Comparison of ENCODE assay signal across 1 fruit fly cellular context in genomic region chr3R:25885136-25885535, dm6.
A peak's percentile ranks its signal among the peaks of the same experiment; 100 is the strongest.
TF ChIP-seq lines count a peak whose summit lies in the region.

No protein-coding gene starts in this region.

TF ChIP-seq in whole organism, embryonic, 481 proteins besides CTCF, POLR2A, EP300 and RAD21 (continued from another document):
- no peak for TF ChIP-seq CG6765 (GFP tag; optimal IDR thresholded peaks at IDR 0.05; lab: Kevin White, UChicago)
- peak; percentile 28 for TF ChIP-seq kah (GFP tag; optimal IDR thresholded peaks at IDR 0.05; lab: Kevin White, UChicago)
- TF ChIP-seq pros (GFP tag; optimal IDR thresholded peaks at IDR 0.05; lab: Kevin White, UChicago), result peak; percentile 90
- peak; percentile 53 for TF ChIP-seq CG11723 (GFP tag; optimal IDR thresholded peaks at IDR 0.05; lab: Kevin White, UChicago)
- no peak for TF ChIP-seq Meics (GFP tag; optimal IDR thresholded peaks at IDR 0.05; lab: Kevin White, UChicago)
- peak; percentile 35 for TF ChIP-seq Side (GFP tag; optimal IDR thresholded peaks at IDR 0.05; lab: Kevin White, UChicago)
- TF ChIP-seq wek (GFP tag; optimal IDR thresholded peaks at IDR 0.05; lab: Kevin White, UChicago), result peak; percentile 74
- TF ChIP-seq maf-S (GFP tag; optimal IDR thresholded peaks at IDR 0.05; lab: Kevin White, UChicago), result no peak
- TF ChIP-seq CG12236 (GFP tag; optimal IDR thresholded peaks at IDR 0.05; lab: Kevin White, UChicago), result peak; percentile 38
- TF ChIP-seq CG12219 (GFP tag; optimal IDR thresholded peaks at IDR 0.05; lab: Kevin White, UChicago), result peak; percentile 57
- peak; percentile 72 for TF ChIP-seq CG7745 (tag; optimal IDR thresholded peaks at IDR 0.05; lab: Kevin White, UChicago)
- TF ChIP-seq CG17829 (tag; optimal IDR thresholded peaks at IDR 0.05; lab: Kevin White, UChicago), result peak; percentile 9
- TF ChIP-seq CG9727 (GFP tag; optimal IDR thresholded peaks at IDR 0.05; lab: Kevin White, UChicago), result peak; percentile 13
- peak; percentile 38; the same call in 1 of the 2 replicates for TF ChIP-seq HLH3B (GFP tag; IDR thresholded peaks at IDR 0.05; lab: Robert Waterston, UW)
- 0 out of 2 replicates have a peak, but pooled peaks have one; percentile 40 for TF ChIP-seq CG5953 (GFP tag; IDR thresholded peaks at IDR 0.05; lab: Robert Waterston, UW)
- TF ChIP-seq PHDP (tag; optimal IDR thresholded peaks at IDR 0.05; lab: Kevin White, UChicago), result peak; percentile 21
- no peak for TF ChIP-seq sc (optimal IDR thresholded peaks at IDR 0.05; lab: Kevin White, UChicago)
- TF ChIP-seq sc (GFP tag; optimal IDR thresholded peaks at IDR 0.05; lab: Kevin White, UChicago), result peak; percentile 68
- TF ChIP-seq CG10431 (GFP tag; optimal IDR thresholded peaks at IDR 0.05; lab: Kevin White, UChicago), result peak; percentile 80
- TF ChIP-seq NK7.1 (GFP tag; optimal IDR thresholded peaks at IDR 0.05; lab: Kevin White, UChicago), result peak; percentile 29
- TF ChIP-seq ci (GFP tag; IDR thresholded peaks at IDR 0.05; lab: Robert Waterston, UW), result peak; percentile 70; the same call in 2 of the 3 replicates
- peak; percentile 56; the same call in 1 of the 2 replicates for TF ChIP-seq Awh (GFP tag; IDR thresholded peaks at IDR 0.05; lab: Robert Waterston, UW)
- TF ChIP-seq Lim3 (GFP tag; IDR thresholded peaks at IDR 0.05; lab: Robert Waterston, UW), result no peak
- no peak for TF ChIP-seq dati (GFP tag; IDR thresholded peaks at IDR 0.05; lab: Robert Waterston, UW)
- TF ChIP-seq Xrp1 (GFP tag; IDR thresholded peaks at IDR 0.05; lab: Robert Waterston, UW), result peak; percentile 68
- peak; percentile 64 for TF ChIP-seq HLHmδ (GFP tag; optimal IDR thresholded peaks at IDR 0.05; lab: Kevin White, UChicago)
- TF ChIP-seq CG11504 (tag; optimal IDR thresholded peaks at IDR 0.05; lab: Kevin White, UChicago), result no peak
- TF ChIP-seq org-1 (GFP tag; optimal IDR thresholded peaks at IDR 0.05; lab: Kevin White, UChicago), result peak; percentile 30
- 0 out of 2 replicates have a peak, but pooled peaks have one; percentile 7 for TF ChIP-seq sim (GFP tag; IDR thresholded peaks at IDR 0.05; lab: Robert Waterston, UW)
- TF ChIP-seq CG6272 (GFP tag; IDR thresholded peaks at IDR 0.05; lab: Robert Waterston, UW), result no peak
- TF ChIP-seq CG8359 (GFP tag; optimal IDR thresholded peaks at IDR 0.05; lab: Kevin White, UChicago; ENCODE audit: borderline replicate concordance), result peak; percentile 19
- TF ChIP-seq ro (GFP tag; IDR thresholded peaks at IDR 0.05; lab: Robert Waterston, UW), result no peak
- no peak for TF ChIP-seq cato (GFP tag; optimal IDR thresholded peaks at IDR 0.05; lab: Kevin White, UChicago; ENCODE audit: borderline replicate concordance)
- TF ChIP-seq lola (GFP tag; optimal IDR thresholded peaks at IDR 0.05; lab: Kevin White, UChicago), result peak in 1 of 3 experiments; percentile 35
- no peak for TF ChIP-seq Antp (GFP tag; optimal IDR thresholded peaks at IDR 0.05; lab: Kevin White, UChicago)
- peak; percentile 86 for TF ChIP-seq grn (GFP tag; optimal IDR thresholded peaks at IDR 0.05; lab: Kevin White, UChicago)
- peak; percentile 6 for TF ChIP-seq CG3163 (GFP tag; optimal IDR thresholded peaks at IDR 0.05; lab: Kevin White, UChicago)
- no peak for TF ChIP-seq mirr (GFP tag; optimal IDR thresholded peaks at IDR 0.05; lab: Kevin White, UChicago)
- no peak for TF ChIP-seq E2f1 (GFP tag; IDR thresholded peaks at IDR 0.05; lab: Robert Waterston, UW)
- no peak for TF ChIP-seq CG7357 (GFP tag; IDR thresholded peaks at IDR 0.05; lab: Robert Waterston, UW)
- TF ChIP-seq Doc3 (GFP tag; IDR thresholded peaks at IDR 0.05; lab: Robert Waterston, UW; ENCODE audit: partially characterized antibody), result no peak
- TF ChIP-seq grau (tag; optimal IDR thresholded peaks at IDR 0.05; lab: Kevin White, UChicago), result no peak
- TF ChIP-seq kni (GFP tag; optimal IDR thresholded peaks at IDR 0.05; lab: Kevin White, UChicago), result peak; percentile 90
- no peak for TF ChIP-seq CG11085 (GFP tag; IDR thresholded peaks at IDR 0.05; lab: Robert Waterston, UW)
- peak; percentile 75 for TF ChIP-seq CG3407 (GFP tag; optimal IDR thresholded peaks at IDR 0.05; lab: Kevin White, UChicago)
- no peak for TF ChIP-seq CHES-1-like (GFP tag; optimal IDR thresholded peaks at IDR 0.05; lab: Kevin White, UChicago)
- TF ChIP-seq CG18764 (GFP tag; optimal IDR thresholded peaks at IDR 0.05; lab: Kevin White, UChicago), result no peak
- peak; percentile 6 for TF ChIP-seq Sry-δ (GFP tag; optimal IDR thresholded peaks at IDR 0.05; lab: Kevin White, UChicago)
- peak; percentile 18 for TF ChIP-seq YL-1 (GFP tag; optimal IDR thresholded peaks at IDR 0.05; lab: Kevin White, UChicago)
